Worm (Caenorhabditis elegans) whole organism, young adult: Measurements from ENCODE around the gene rhy-1.

Source experiments
- B0019.2 ChIP-seq: fragments of 200-800 bp; sonication (Bioruptor generic); conservative IDR thresholded peaks from 2 replicates; pipeline ENCODE4 v1.3.6; 2022; ENCODE audit warnings: missing genetic modification reagents, missing genetic modification characterization, missing compliant biosample characterization
- B0035.1 ChIP-seq: sonication (generic microtip); optimal IDR thresholded peaks from 2 replicates; lab custom pipeline; 2016; ENCODE audit warnings: missing genetic modification characterization, mild to moderate bottlenecking, missing compliant biosample characterization, missing genotype, missing genetic modification reagents
- F23B12.7 ChIP-seq: sonication (generic microtip); optimal IDR thresholded peaks from 2 replicates; lab custom pipeline; 2017; ENCODE audit warnings: missing genetic modification characterization, mild to moderate bottlenecking, missing compliant biosample characterization, antibody characterized with exemption, moderate library complexity; ENCODE audit not compliant: insufficient read depth
- F57C9.4 ChIP-seq: sonication (generic microtip); optimal IDR thresholded peaks from 2 replicates; lab custom pipeline; 2017; ENCODE audit warnings: mild to moderate bottlenecking, missing genetic modification characterization, missing compliant biosample characterization
- K12H6.12 ChIP-seq: fragments of 200-800 bp; sonication (Bioruptor generic); optimal IDR thresholded peaks from 2 replicates; lab custom pipeline; 2018; ENCODE audit warnings: mild to moderate bottlenecking, missing genetic modification characterization, missing compliant biosample characterization
- Y79H2A.3 ChIP-seq: fragments of 200-800 bp; sonication (Bioruptor generic); conservative IDR thresholded peaks from 2 replicates; pipeline ENCODE4 v1.3.6; 2022; ENCODE audit warnings: missing genetic modification reagents, missing genetic modification characterization, missing compliant biosample characterization
- atf-7 ChIP-seq: sonication (generic microtip); optimal IDR thresholded peaks from 2 replicates; lab custom pipeline; 2017; ENCODE audit warnings: mild to moderate bottlenecking, missing genetic modification characterization, missing compliant biosample characterization
- athp-1 ChIP-seq: sonication (generic microtip); optimal IDR thresholded peaks from 2 replicates; lab custom pipeline; 2017; ENCODE audit warnings: mild to moderate bottlenecking, missing genetic modification characterization, missing compliant biosample characterization
- ceh-40 ChIP-seq: fragments of 200-800 bp; sonication (Bioruptor generic); IDR thresholded peaks from 2 replicates; pipeline ENCODE4 v1.3.6; 2022; ENCODE audit warnings: missing genetic modification characterization, missing compliant biosample characterization
- chd-7 ChIP-seq: sonication (generic microtip); optimal IDR thresholded peaks from 2 replicates; lab custom pipeline; 2016; ENCODE audit warnings: mild to moderate bottlenecking, missing genetic modification characterization, moderate library complexity, missing compliant biosample characterization
- die-1 ChIP-seq: sonication (generic microtip); optimal IDR thresholded peaks from 2 replicates; lab custom pipeline; 2016; ENCODE audit warnings: missing genotype, mild to moderate bottlenecking, missing genetic modification characterization, missing compliant biosample characterization
- dox-1 ChIP-seq: fragments of 200-800 bp; sonication (Bioruptor generic); IDR thresholded peaks from 2 replicates; pipeline ENCODE4 v1.3.6; 2022; ENCODE audit warnings: missing genetic modification reagents, missing genetic modification characterization, missing compliant biosample characterization
- efl-1 ChIP-seq: fragments of 150-350 bp; optimal IDR thresholded peaks from 2 replicates; lab custom pipeline; 2014; ENCODE audit warnings: missing biosample characterization, missing genetic modification reagents, missing genetic modification characterization
- egrh-3 ChIP-seq: fragments of 200-800 bp; sonication (Bioruptor generic); IDR thresholded peaks from 2 replicates; pipeline ENCODE4 v1.3.6; 2022; ENCODE audit warnings: missing genetic modification reagents, missing genetic modification characterization, missing compliant biosample characterization
- gei-17 ChIP-seq: fragments of 200-800 bp; sonication (Bioruptor generic); optimal IDR thresholded peaks from 2 replicates; lab custom pipeline; 2018; ENCODE audit warnings: mild to moderate bottlenecking, missing genetic modification characterization, missing compliant biosample characterization
- lin-40 ChIP-seq: sonication (generic microtip); optimal IDR thresholded peaks from 2 replicates; lab custom pipeline; 2016; ENCODE audit warnings: missing genetic modification characterization, mild to moderate bottlenecking, missing compliant biosample characterization, missing genotype, missing genetic modification reagents
- lsl-1 ChIP-seq: fragments of 200-800 bp; sonication (Bioruptor generic); optimal IDR thresholded peaks from 2 replicates; lab custom pipeline; 2018; ENCODE audit warnings: mild to moderate bottlenecking, missing genetic modification characterization, moderate library complexity, missing compliant biosample characterization
- madf-3 ChIP-seq: fragments of 200-800 bp; sonication (Bioruptor generic); IDR thresholded peaks from 2 replicates; pipeline ENCODE4 v1.3.6; 2022; ENCODE audit warnings: missing genetic modification reagents, missing genetic modification characterization, missing compliant biosample characterization
- madf-8 ChIP-seq: fragments of 200-800 bp; sonication (Bioruptor generic); conservative IDR thresholded peaks from 2 replicates; pipeline ENCODE4 v1.3.6; 2022; ENCODE audit warnings: missing genetic modification reagents, missing genetic modification characterization, missing compliant biosample characterization
- mes-4 ChIP-seq: sonication (generic microtip); optimal IDR thresholded peaks from 2 replicates; lab custom pipeline; 2016; ENCODE audit warnings: missing genotype, missing genetic modification characterization, missing compliant biosample characterization
- nfya-1 ChIP-seq: sonication (generic microtip); optimal IDR thresholded peaks from 2 replicates; lab custom pipeline; 2017; ENCODE audit warnings: antibody characterized with exemption, missing compliant biosample characterization, missing genetic modification characterization, borderline replicate concordance; ENCODE audit not compliant: insufficient read depth
- nhr-179 ChIP-seq: sonication (generic microtip); optimal IDR thresholded peaks from 2 replicates; lab custom pipeline; 2016; ENCODE audit warnings: mild to moderate bottlenecking, missing genetic modification characterization, missing compliant biosample characterization
- repo-1 ChIP-seq: sonication (generic microtip); optimal IDR thresholded peaks from 2 replicates; lab custom pipeline; 2017; ENCODE audit warnings: mild to moderate bottlenecking, missing genetic modification characterization, missing compliant biosample characterization
- rpc-1 ChIP-seq, 2 experiments: fragments of 150-350 bp in 1 of 2; sonication (generic microtip) in 1 of 2; optimal IDR thresholded peaks; 2 replicates each; lab custom pipeline; 2014 to 2018; ENCODE audit warnings: missing biosample characterization in 1 of 2, missing genetic modification characterization in 1 of 2, missing genetic modification reagents in 1 of 2, missing genotype in 1 of 2
- sdz-38 ChIP-seq: sonication (generic microtip); optimal IDR thresholded peaks from 2 replicates; lab custom pipeline; 2016; ENCODE audit warnings: missing genotype, missing genetic modification characterization, missing compliant biosample characterization
- snpc-1.3 ChIP-seq: sonication (generic microtip); optimal IDR thresholded peaks from 2 replicates; lab custom pipeline; 2017; ENCODE audit warnings: missing genetic modification characterization, mild to moderate bottlenecking, missing compliant biosample characterization, antibody characterized with exemption, moderate library complexity, missing genotype, missing genetic modification reagents; ENCODE audit not compliant: insufficient read depth
- somi-1 ChIP-seq: fragments of 200-800 bp; sonication (Bioruptor generic); optimal IDR thresholded peaks from 2 replicates; lab custom pipeline; 2018; ENCODE audit warnings: mild to moderate bottlenecking, missing genetic modification characterization, missing compliant biosample characterization
- tbx-9 ChIP-seq: sonication (generic microtip); optimal IDR thresholded peaks from 2 replicates; lab custom pipeline; 2016; ENCODE audit warnings: borderline replicate concordance, missing genetic modification characterization, inconsistent platforms, missing compliant biosample characterization
- unc-130 ChIP-seq: sonication (generic microtip); optimal IDR thresholded peaks from 2 replicates; lab custom pipeline; 2016; ENCODE audit warnings: missing genetic modification reagents, missing genetic modification characterization, missing compliant biosample characterization
- xnd-1 ChIP-seq: sonication (generic microtip); optimal IDR thresholded peaks from 2 replicates; lab custom pipeline; 2016; ENCODE audit warnings: missing genotype, missing genetic modification reagents, missing genetic modification characterization, missing compliant biosample characterization
- zim-3 ChIP-seq: sonication (generic microtip); optimal IDR thresholded peaks from 2 replicates; lab custom pipeline; 2017; ENCODE audit warnings: mild to moderate bottlenecking, missing genetic modification characterization, moderate library complexity, missing compliant biosample characterization
- ztf-18 ChIP-seq: sonication (generic microtip); optimal IDR thresholded peaks from 2 replicates; lab custom pipeline; 2016; ENCODE audit warnings: missing genotype, mild to moderate bottlenecking, missing genetic modification characterization, missing compliant biosample characterization
- ztf-22 ChIP-seq: fragments of 200-800 bp; sonication (Bioruptor generic); optimal IDR thresholded peaks from 2 replicates; lab custom pipeline; 2018; ENCODE audit warnings: mild to moderate bottlenecking, missing genetic modification characterization, moderate library complexity, missing compliant biosample characterization

The rhy-1 gene

ce11 chrII:9171466-9172187 lies 10.4 kb downstream of the rhy-1 start:
- no peak for TF ChIP-seq ztf-22
- TF ChIP-seq B0035.1 (tag; lab: Kevin White, UChicago), result no peak
- TF ChIP-seq gei-17 (GFP tag; lab: Kevin White, UChicago), result no peak
- no peak for TF ChIP-seq somi-1 (GFP tag; lab: Kevin White, UChicago)
- no peak for TF ChIP-seq tbx-9
- TF ChIP-seq die-1 (tag; lab: Kevin White, UChicago), result no peak
- no peak for TF ChIP-seq unc-130
- TF ChIP-seq K12H6.12 (tag; lab: Kevin White, UChicago), result no peak
- no peak for TF ChIP-seq rpc-1 (optimal IDR thresholded peaks at IDR 0.05; lab: Kevin White, UChicago)
- TF ChIP-seq rpc-1 (tag; optimal IDR thresholded peaks at IDR 0.05; lab: Kevin White, UChicago), result no peak
- TF ChIP-seq atf-7 (tag; lab: Kevin White, UChicago), result no peak

ce11 chrII:9172849-9173248 lies 11.7 kb downstream of the rhy-1 start, which contains the start of gene T23G7.2:
TSS of gene T23G7.2 (minus strand) at chrII:9172949.
- TF ChIP-seq dox-1 (GFP tag; lab: Robert Waterston, UW) (no peak), Y79H2A.3 (GFP tag; lab: Robert Waterston, UW) (no peak), nhr-179 (no peak), madf-3 (GFP tag; lab: Robert Waterston, UW) (no peak), F23B12.7 (tag; lab: Kevin White, UChicago) (no peak), snpc-1.3 (tag; lab: Kevin White, UChicago) (no peak), chd-7 (no peak), nfya-1 (tag; lab: Kevin White, UChicago) (peak; percentile 29)

- TF ChIP-seq egrh-3 (GFP tag; lab: Robert Waterston, UW) (no peak), Y79H2A.3 (GFP tag; lab: Robert Waterston, UW) (no peak), athp-1 (tag; lab: Kevin White, UChicago) (no peak), F57C9.4 (no peak), efl-1 (GFP tag; lab: Kevin White, UChicago) (no peak), somi-1 (GFP tag; lab: Kevin White, UChicago) (no peak), F23B12.7 (tag; lab: Kevin White, UChicago) (no peak), zim-3 (tag; lab: Kevin White, UChicago) (no peak), repo-1 (no peak), madf-8 (GFP tag; lab: Robert Waterston, UW) (no peak), xnd-1 (tag; lab: Kevin White, UChicago) (no peak), sdz-38 (no peak), B0019.2 (GFP tag; lab: Robert Waterston, UW) (no peak), lin-40 (tag; lab: Kevin White, UChicago) (no peak), lsl-1 (GFP tag; lab: Kevin White, UChicago) (no peak), ztf-18 (tag; lab: Kevin White, UChicago) (no peak), ceh-40 (GFP tag; lab: Robert Waterston, UW) (no peak), nfya-1 (tag; lab: Kevin White, UChicago) (no peak), mes-4 (tag; lab: Kevin White, UChicago) (no peak)
- TF ChIP-seq, all 124 proteins: peak for 0
Observed at ce11 chrII:9173471-9173870, 12.3 kb downstream of the rhy-1 start.
